Fruit fly (Drosophila melanogaster) whole organism, embryonic: Measurements from ENCODE around the gene CG33281.

Experiments used
- CG10321 ChIP-seq: fragments of 200-800 bp; sonication (Bioruptor generic); IDR thresholded peaks from 2 replicates; pipeline ENCODE4 v1.3.6; 2022; ENCODE audit warnings: missing biosample characterization, missing genetic modification characterization
- CG11696 ChIP-seq: fragments of 200-800 bp; sonication (Bioruptor generic); IDR thresholded peaks from 2 replicates; pipeline ENCODE4 v1.3.6; 2022; ENCODE audit warnings: missing biosample characterization, missing genetic modification characterization
- CG12299 ChIP-seq: fragments of 200-800 bp; sonication (Bioruptor generic); optimal IDR thresholded peaks from 2 replicates; lab custom pipeline; 2018; ENCODE audit warnings: missing biosample characterization, mild to moderate bottlenecking, missing genetic modification characterization
- CG12744 ChIP-seq: fragments of 200-800 bp; sonication (Bioruptor generic); optimal IDR thresholded peaks from 2 replicates; lab custom pipeline; 2016; ENCODE audit warnings: missing biosample characterization, missing genetic modification characterization
- CG13296 ChIP-seq: fragments of 200-800 bp; sonication (Bioruptor generic); optimal IDR thresholded peaks from 3 replicates; lab custom pipeline; 2018; ENCODE audit warnings: missing biosample characterization, mild to moderate bottlenecking, missing genetic modification characterization
- CG17359 ChIP-seq: fragments of 200-800 bp; sonication (Bioruptor generic); optimal IDR thresholded peaks from 3 replicates; lab custom pipeline; 2018; ENCODE audit warnings: missing biosample characterization, mild to moderate bottlenecking, missing genetic modification characterization, moderate library complexity
- CG17612 ChIP-seq: fragments of 200-800 bp; sonication (Bioruptor generic); IDR thresholded peaks from 2 replicates; pipeline ENCODE4 v1.3.6; 2022; ENCODE audit warnings: missing biosample characterization, missing genetic modification characterization
- CG17802 ChIP-seq: fragments of 200-800 bp; sonication (Bioruptor generic); optimal IDR thresholded peaks from 2 replicates; lab custom pipeline; 2018; ENCODE audit warnings: missing biosample characterization, mild to moderate bottlenecking, missing genetic modification characterization, moderate library complexity
- CG1792 ChIP-seq: fragments of 200-800 bp; sonication (Bioruptor generic); optimal IDR thresholded peaks from 2 replicates; lab custom pipeline; 2016; ENCODE audit warnings: missing biosample characterization, missing genetic modification characterization
- CG18262 ChIP-seq: fragments of 200-800 bp; optimal IDR thresholded peaks from 3 replicates; lab custom pipeline; 2019; ENCODE audit warnings: missing biosample characterization, mild to moderate bottlenecking, missing genetic modification characterization, moderate library complexity
- CG18764 ChIP-seq: fragments of 200-800 bp; sonication (Bioruptor generic); optimal IDR thresholded peaks from 3 replicates; lab custom pipeline; 2016; ENCODE audit warnings: missing biosample characterization, missing genetic modification characterization
- CG30403 ChIP-seq: fragments of 200-800 bp; sonication (Bioruptor generic); optimal IDR thresholded peaks from 3 replicates; lab custom pipeline; 2016; ENCODE audit warnings: missing biosample characterization, missing genetic modification characterization
- CG3847 ChIP-seq: fragments of 200-800 bp; sonication (Bioruptor generic); IDR thresholded peaks from 2 replicates; pipeline ENCODE4 v1.3.6; 2022; ENCODE audit warnings: missing biosample characterization, missing genetic modification characterization
- CG6654 ChIP-seq: fragments of 200-800 bp; sonication (Bioruptor generic); optimal IDR thresholded peaks from 2 replicates; lab custom pipeline; 2017; ENCODE audit warnings: missing biosample characterization, mild to moderate bottlenecking, missing genetic modification characterization
- CG7357 ChIP-seq: fragments of 200-800 bp; sonication (Bioruptor generic); IDR thresholded peaks from 3 replicates; pipeline ENCODE4 v1.3.6; 2022; ENCODE audit warnings: missing biosample characterization, missing genetic modification characterization
- CG7786 ChIP-seq: fragments of 200-800 bp; sonication (Bioruptor generic); optimal IDR thresholded peaks from 2 replicates; lab custom pipeline; 2016; ENCODE audit warnings: missing biosample characterization, missing genetic modification characterization
- CG7839 ChIP-seq: fragments of 200-800 bp; sonication (Bioruptor generic); optimal IDR thresholded peaks from 3 replicates; lab custom pipeline; 2018; ENCODE audit warnings: missing biosample characterization, mild to moderate bottlenecking, missing genetic modification characterization, moderate library complexity
- CG8359 ChIP-seq: fragments of 200-800 bp; sonication (Bioruptor generic); optimal IDR thresholded peaks from 2 replicates; lab custom pipeline; 2017; ENCODE audit warnings: missing biosample characterization, mild to moderate bottlenecking, missing genetic modification characterization, borderline replicate concordance
- CG9817 ChIP-seq: fragments of 200-800 bp; sonication (Bioruptor generic); optimal IDR thresholded peaks from 2 replicates; lab custom pipeline; 2018; ENCODE audit warnings: missing biosample characterization, mild to moderate bottlenecking, missing genetic modification characterization, moderate library complexity
- CrebB ChIP-seq: fragments of 200-800 bp; sonication (Bioruptor generic); optimal IDR thresholded peaks from 3 replicates; lab custom pipeline; 2018; ENCODE audit warnings: missing biosample characterization, mild to moderate bottlenecking, missing genetic modification characterization
- Dek ChIP-seq: fragments of 200-800 bp; sonication (Bioruptor generic); optimal IDR thresholded peaks from 3 replicates; lab custom pipeline; 2019; ENCODE audit warnings: missing biosample characterization, mild to moderate bottlenecking, missing genetic modification characterization, moderate library complexity
- Ets65A ChIP-seq: fragments of 200-800 bp; sonication (Bioruptor generic); peaks from one replicate; lab custom pipeline; 2016; ENCODE audit warnings: missing biosample characterization, missing genetic modification characterization
- H15 ChIP-seq: fragments of 200-800 bp; sonication (Bioruptor generic); IDR thresholded peaks from 3 replicates; pipeline ENCODE4 v1.3.6; 2022; ENCODE audit warnings: missing biosample characterization, missing genetic modification characterization
- HHEX ChIP-seq: fragments of 200-800 bp; sonication (Bioruptor generic); optimal IDR thresholded peaks from 3 replicates; lab custom pipeline; 2017; ENCODE audit warnings: missing biosample characterization, mild to moderate bottlenecking, missing genetic modification characterization, missing genetic modification reagents
- HLH4C ChIP-seq: fragments of 200-800 bp; sonication (Bioruptor generic); IDR thresholded peaks from 3 replicates; pipeline ENCODE4 v1.3.6; 2022; ENCODE audit warnings: missing biosample characterization, missing genetic modification characterization; ENCODE audit not compliant: partially characterized antibody
- MESR4 ChIP-seq: fragments of 200-800 bp; sonication (Bioruptor generic); optimal IDR thresholded peaks from 2 replicates; lab custom pipeline; 2018; ENCODE audit warnings: missing biosample characterization, mild to moderate bottlenecking, missing genetic modification characterization, moderate library complexity
- NC2α ChIP-seq: fragments of 200-800 bp; sonication (Bioruptor generic); optimal IDR thresholded peaks from 2 replicates; lab custom pipeline; 2016; ENCODE audit warnings: missing biosample characterization, missing genetic modification characterization
- NC2β ChIP-seq: fragments of 200-800 bp; sonication (Bioruptor generic); optimal IDR thresholded peaks from 2 replicates; lab custom pipeline; 2016; ENCODE audit warnings: missing biosample characterization, missing genetic modification characterization
- Nf-YC ChIP-seq: fragments of 200-800 bp; optimal IDR thresholded peaks from 3 replicates; lab custom pipeline; 2019; ENCODE audit warnings: missing biosample characterization, mild to moderate bottlenecking, missing genetic modification characterization, moderate library complexity
- ac ChIP-seq: fragments of 200-800 bp; sonication (Bioruptor generic); optimal IDR thresholded peaks from 3 replicates; lab custom pipeline; 2017; ENCODE audit warnings: missing biosample characterization, mild to moderate bottlenecking, missing genetic modification characterization
- ara ChIP-seq: fragments of 200-800 bp; sonication (Bioruptor generic); IDR thresholded peaks from 2 replicates; pipeline ENCODE4 v1.3.6; 2022; ENCODE audit warnings: missing biosample characterization, missing genetic modification characterization
- chinmo ChIP-seq: fragments of 200-800 bp; sonication (Bioruptor generic); IDR thresholded peaks from 4 replicates; pipeline ENCODE4 v1.3.6; 2022; ENCODE audit warnings: missing biosample characterization, missing genetic modification characterization; ENCODE audit not compliant: partially characterized antibody
- corto ChIP-seq: fragments of 200-800 bp; sonication (Bioruptor generic); optimal IDR thresholded peaks from 2 replicates; lab custom pipeline; 2016; ENCODE audit warnings: missing biosample characterization, mild to moderate bottlenecking, missing genetic modification characterization, moderate library complexity
- croc ChIP-seq: fragments of 200-800 bp; sonication (Bioruptor generic); conservative IDR thresholded peaks from 3 replicates; pipeline ENCODE4 v1.3.6; 2022; ENCODE audit warnings: missing biosample characterization, missing genetic modification characterization
- dpn ChIP-seq, 2 experiments: fragments of 200-800 bp; sonication (Bioruptor generic); optimal IDR thresholded peaks; 3 replicates each; lab custom pipeline; 2016; ENCODE audit warnings: missing biosample characterization in 2 of 2, missing genetic modification characterization in 2 of 2
- grn ChIP-seq: fragments of 200-800 bp; sonication (Bioruptor generic); optimal IDR thresholded peaks from 3 replicates; lab custom pipeline; 2017; ENCODE audit warnings: missing biosample characterization, missing genetic modification characterization
- gt ChIP-seq: fragments of 200-800 bp; sonication (Bioruptor generic); IDR thresholded peaks from 2 replicates; pipeline ENCODE4 v1.3.6; 2022; ENCODE audit warnings: missing biosample characterization, missing genetic modification characterization
- inv ChIP-seq: fragments of 200-800 bp; sonication (Bioruptor generic); IDR thresholded peaks from 2 replicates; pipeline ENCODE4 v1.3.6; 2022; ENCODE audit warnings: missing biosample characterization, missing genetic modification characterization; ENCODE audit not compliant: partially characterized antibody
- jigr1 ChIP-seq: fragments of 200-800 bp; sonication (Bioruptor generic); IDR thresholded peaks from 3 replicates; pipeline ENCODE4 v1.3.6; 2022; ENCODE audit warnings: missing biosample characterization, missing genetic modification characterization
- knrl ChIP-seq: fragments of 200-800 bp; sonication (Bioruptor generic); IDR thresholded peaks from 3 replicates; pipeline ENCODE4 v1.3.6; 2022; ENCODE audit warnings: missing biosample characterization, missing genetic modification characterization; ENCODE audit not compliant: partially characterized antibody
- lov ChIP-seq, 2 experiments: fragments of 200-800 bp in 1 of 2; fragments of >200 bp in 1 of 2; sonication (Bioruptor generic) in 1 of 2; IDR thresholded peaks in 1 of 2; optimal IDR thresholded peaks in 1 of 2; 2 replicates in 1 of 2; 3 replicates in 1 of 2; pipeline versions ENCODE4 v1.3.6 to Lab custom; 2017 to 2022; ENCODE audit warnings: missing biosample characterization in 1 of 2, missing genetic modification characterization in 1 of 2
- maf-S ChIP-seq: fragments of 200-800 bp; sonication (Bioruptor generic); optimal IDR thresholded peaks from 2 replicates; lab custom pipeline; 2016; ENCODE audit warnings: missing biosample characterization, missing genetic modification characterization
- nmo ChIP-seq: fragments of 200-800 bp; sonication (Bioruptor generic); optimal IDR thresholded peaks from 2 replicates; lab custom pipeline; 2018; ENCODE audit warnings: missing biosample characterization, mild to moderate bottlenecking, missing genetic modification characterization, moderate library complexity
- repo ChIP-seq: fragments of 200-800 bp; sonication (Bioruptor generic); optimal IDR thresholded peaks from 2 replicates; lab custom pipeline; 2016; ENCODE audit warnings: missing biosample characterization, missing genetic modification characterization
- sd ChIP-seq: fragments of 200-800 bp; sonication (Bioruptor generic); optimal IDR thresholded peaks from 3 replicates; lab custom pipeline; 2018; ENCODE audit warnings: missing biosample characterization, mild to moderate bottlenecking, missing genetic modification characterization, moderate library complexity
- sim ChIP-seq: fragments of 200-800 bp; sonication (Bioruptor generic); IDR thresholded peaks from 2 replicates; pipeline ENCODE4 v1.3.6; 2022; ENCODE audit warnings: missing biosample characterization, missing genetic modification characterization
- sisA ChIP-seq: fragments of 200-800 bp; sonication (Bioruptor generic); IDR thresholded peaks from 2 replicates; pipeline ENCODE4 v1.3.6; 2022; ENCODE audit warnings: missing biosample characterization, missing genetic modification characterization
- usp ChIP-seq: fragments of >200 bp; optimal IDR thresholded peaks from 2 replicates; lab custom pipeline; 2017; ENCODE audit warnings: missing biosample characterization, missing genetic modification characterization

CG33281 gene

dm6 chr2L:3354642-3355380 is 30.8 kb downstream of the CG33281 start, which contains the start of gene E23 (continued):
- peak; percentile 95 for TF ChIP-seq sd (tag; lab: Kevin White, UChicago)
- peak; percentile 99 for TF ChIP-seq Ets65A
- TF ChIP-seq CG12744, result peak; percentile 93
- peak; percentile 96 for TF ChIP-seq CG18764 (GFP tag; lab: Kevin White, UChicago)
- TF ChIP-seq CG17359 (tag; lab: Kevin White, UChicago), result peak; percentile 99
- peak; percentile 93 for TF ChIP-seq CG8359 (GFP tag; lab: Kevin White, UChicago)
- TF ChIP-seq H15, result peak; percentile 98
- peak; percentile 92 for TF ChIP-seq NC2β
- TF ChIP-seq ara (GFP tag; lab: Robert Waterston, UW), result peak; percentile 96
- TF ChIP-seq CG11696 (GFP tag; lab: Robert Waterston, UW), result peak; percentile 88
- TF ChIP-seq CG18262, result peak; percentile 100
- TF ChIP-seq chinmo (GFP tag; lab: Robert Waterston, UW), result peak; percentile 97; the same call in 3 of the 4 replicates
- TF ChIP-seq Dek (tag; lab: Kevin White, UChicago), result peak; percentile 99
- TF ChIP-seq CG12299 (tag; lab: Kevin White, UChicago), result peak; percentile 98
- peak; percentile 77 for TF ChIP-seq corto (GFP tag; lab: Kevin White, UChicago)
- peak; percentile 75 for TF ChIP-seq grn (GFP tag; lab: Kevin White, UChicago)
- peak; percentile 95 for TF ChIP-seq sim (GFP tag; lab: Robert Waterston, UW)
- peak; percentile 94 for TF ChIP-seq CG7786
- no peak for TF ChIP-seq inv (GFP tag; lab: Robert Waterston, UW)
- TF ChIP-seq Nf-YC (tag; lab: Kevin White, UChicago), result peak; percentile 93
- peak; percentile 95 for TF ChIP-seq jigr1
- TF ChIP-seq CG7357 (GFP tag; lab: Robert Waterston, UW), result peak; percentile 95
- TF ChIP-seq CG9817, result peak; percentile 97
- TF ChIP-seq CG30403 (GFP tag; lab: Kevin White, UChicago), result peak; percentile 99
- TF ChIP-seq HLH4C, result no peak
- peak; percentile 95 for TF ChIP-seq CG17612
- peak; percentile 68 for TF ChIP-seq MESR4 (GFP tag; lab: Kevin White, UChicago)
- peak; percentile 86 for TF ChIP-seq CG1792 (GFP tag; lab: Kevin White, UChicago)
- TF ChIP-seq CG7839 (tag; lab: Kevin White, UChicago), result peak; percentile 99
- TF ChIP-seq CG17802 (tag; lab: Kevin White, UChicago), result peak; percentile 90
- TF ChIP-seq CG13296 (GFP tag; lab: Kevin White, UChicago), result peak; percentile 98
- TF ChIP-seq knrl (GFP tag; lab: Robert Waterston, UW), result no peak; the same call in 2 of the 3 replicates
- peak; percentile 82; the same call in 1 of the 2 replicates for TF ChIP-seq CG10321 (GFP tag; lab: Robert Waterston, UW)
- TF ChIP-seq CrebB, result peak; percentile 97
- peak; percentile 90 for TF ChIP-seq repo (GFP tag; lab: Kevin White, UChicago)
- peak; percentile 99 for TF ChIP-seq croc (GFP tag; lab: Robert Waterston, UW)
- peak; percentile 99 for TF ChIP-seq HHEX (GFP tag; lab: Kevin White, UChicago)
- TF ChIP-seq nmo (GFP tag; lab: Kevin White, UChicago), result peak; percentile 100
- no peak for TF ChIP-seq ac (GFP tag; lab: Kevin White, UChicago)
- peak; percentile 85 for TF ChIP-seq NC2α
- TF ChIP-seq CG3847 (GFP tag; lab: Robert Waterston, UW), result peak; percentile 98
- peak; percentile 98 for TF ChIP-seq sisA (GFP tag; lab: Robert Waterston, UW)
- peak; percentile 92 for TF ChIP-seq CG6654 (GFP tag; lab: Kevin White, UChicago)
- TF ChIP-seq gt (GFP tag; lab: Robert Waterston, UW), result peak; percentile 91
- no peak for TF ChIP-seq usp (GFP tag; lab: Kevin White, UChicago)
- peak; percentile 93 for TF ChIP-seq maf-S (GFP tag; lab: Kevin White, UChicago)
- TF ChIP-seq dpn (GFP tag; optimal IDR thresholded peaks at IDR 0.05; lab: Kevin White, UChicago), result peak; percentile 96 to 99
- no peak for TF ChIP-seq lov (optimal IDR thresholded peaks at IDR 0.05; lab: Kevin White, UChicago)
- peak; percentile 94 for TF ChIP-seq lov (GFP tag; IDR thresholded peaks at IDR 0.05; lab: Robert Waterston, UW)
